Worm (Caenorhabditis elegans) whole organism, mixed stage, embryonic: Measurements from ENCODE around the gene M7.8.

Experiments used
- M03D4.4 ChIP-seq: sonication (generic microtip); optimal IDR thresholded peaks from 2 replicates; lab custom pipeline; 2017; ENCODE audit warnings: mild to moderate bottlenecking, missing genetic modification characterization, missing compliant biosample characterization
- bed-3 ChIP-seq: fragments of 200-800 bp; sonication (Bioruptor generic); optimal IDR thresholded peaks from 3 replicates; lab custom pipeline; 2018; ENCODE audit warnings: mild to moderate bottlenecking, missing genetic modification characterization, moderate library complexity, missing compliant biosample characterization
- blmp-1 ChIP-seq: fragments of 150-350 bp; optimal IDR thresholded peaks from 2 replicates; lab custom pipeline; 2014; ENCODE audit warnings: missing biosample characterization, missing genetic modification characterization
- ceh-39 ChIP-seq: fragments of 150-350 bp; optimal IDR thresholded peaks from 2 replicates; lab custom pipeline; 2014; ENCODE audit warnings: missing biosample characterization, missing genetic modification characterization
- ceh-43 ChIP-seq: fragments of 200-800 bp; sonication (Bioruptor generic); optimal IDR thresholded peaks from 2 replicates; lab custom pipeline; 2018; ENCODE audit warnings: mild to moderate bottlenecking, missing genetic modification characterization, moderate library complexity, missing compliant biosample characterization
- ceh-83 ChIP-seq: fragments of 200-800 bp; sonication (Bioruptor generic); optimal IDR thresholded peaks from 2 replicates; lab custom pipeline; 2018; ENCODE audit warnings: mild to moderate bottlenecking, missing genetic modification characterization, missing compliant biosample characterization
- ces-1 ChIP-seq: fragments of 150-350 bp; optimal IDR thresholded peaks from 2 replicates; lab custom pipeline; 2014; ENCODE audit warnings: missing biosample characterization, missing genetic modification reagents, missing genetic modification characterization
- cnd-1 ChIP-seq: fragments of 200-800 bp; sonication (Bioruptor generic); optimal IDR thresholded peaks from 2 replicates; lab custom pipeline; 2018; ENCODE audit warnings: mild to moderate bottlenecking, missing genetic modification characterization, missing compliant biosample characterization
- drap-1 ChIP-seq: fragments of 200-800 bp; sonication (Bioruptor generic); optimal IDR thresholded peaks from 3 replicates; lab custom pipeline; 2018; ENCODE audit warnings: mild to moderate bottlenecking, missing genetic modification characterization, missing compliant biosample characterization
- elt-1 ChIP-seq: sonication (generic microtip); optimal IDR thresholded peaks from 2 replicates; lab custom pipeline; 2017; ENCODE audit warnings: missing genetic modification characterization, mild to moderate bottlenecking, missing compliant biosample characterization, antibody characterized with exemption, moderate library complexity, borderline replicate concordance; ENCODE audit not compliant: insufficient read depth
- elt-3 ChIP-seq: fragments of 150-350 bp; optimal IDR thresholded peaks from 2 replicates; lab custom pipeline; 2014; ENCODE audit warnings: missing biosample characterization, missing genetic modification characterization
- flh-1 ChIP-seq: fragments of 200-800 bp; sonication (Bioruptor generic); optimal IDR thresholded peaks from 2 replicates; lab custom pipeline; 2018; ENCODE audit warnings: mild to moderate bottlenecking, missing genetic modification characterization, moderate library complexity, missing compliant biosample characterization
- ham-2 ChIP-seq: fragments of 200-800 bp; sonication (Bioruptor generic); optimal IDR thresholded peaks from 2 replicates; lab custom pipeline; 2018; ENCODE audit warnings: mild to moderate bottlenecking, missing genetic modification characterization, missing compliant biosample characterization
- hlh-1 ChIP-seq: fragments of 150-350 bp; optimal IDR thresholded peaks from 2 replicates; lab custom pipeline; 2014; ENCODE audit warnings: missing biosample characterization, missing genetic modification reagents, missing genetic modification characterization
- lin-13 ChIP-seq: fragments of 150-350 bp; optimal IDR thresholded peaks from 2 replicates; lab custom pipeline; 2014; ENCODE audit warnings: missing biosample characterization, missing genetic modification characterization
- lin-32 ChIP-seq: fragments of 200-800 bp; sonication (Bioruptor generic); optimal IDR thresholded peaks from 2 replicates; lab custom pipeline; 2018; ENCODE audit warnings: mild to moderate bottlenecking, missing genetic modification characterization, missing compliant biosample characterization
- lsy-2 ChIP-seq: fragments of 150-350 bp; optimal IDR thresholded peaks from 2 replicates; lab custom pipeline; 2014; ENCODE audit warnings: missing biosample characterization, missing genetic modification characterization
- mab-5 ChIP-seq: fragments of 150-350 bp; optimal IDR thresholded peaks from 2 replicates; lab custom pipeline; 2014; ENCODE audit warnings: missing biosample characterization, missing genetic modification characterization
- mep-1 ChIP-seq: fragments of 150-350 bp; optimal IDR thresholded peaks from 2 replicates; lab custom pipeline; 2017; ENCODE audit warnings: missing biosample characterization, missing genetic modification reagents, missing genetic modification characterization, inconsistent platforms
- mls-2 ChIP-seq: sonication (generic microtip); optimal IDR thresholded peaks from 2 replicates; lab custom pipeline; 2016; ENCODE audit warnings: mild to moderate bottlenecking, missing genetic modification characterization, moderate library complexity, missing compliant biosample characterization
- nhr-12 ChIP-seq: fragments of 150-350 bp; optimal IDR thresholded peaks from 2 replicates; lab custom pipeline; 2014; ENCODE audit warnings: missing biosample characterization, missing genetic modification characterization
- nhr-2 ChIP-seq: fragments of 150-350 bp; optimal IDR thresholded peaks from 2 replicates; lab custom pipeline; 2014; ENCODE audit warnings: missing biosample characterization, missing genetic modification characterization
- nhr-237 ChIP-seq: fragments of 150-350 bp; optimal IDR thresholded peaks from 2 replicates; lab custom pipeline; 2014; ENCODE audit warnings: missing biosample characterization, missing genetic modification characterization
- nhr-28 ChIP-seq: fragments of 150-350 bp; optimal IDR thresholded peaks from 2 replicates; lab custom pipeline; 2014; ENCODE audit warnings: missing biosample characterization, missing genetic modification characterization
- nhr-76 ChIP-seq: sonication (generic microtip); optimal IDR thresholded peaks from 2 replicates; lab custom pipeline; 2017; ENCODE audit warnings: missing biosample characterization, missing genetic modification characterization
- sem-2 ChIP-seq: fragments of 200-800 bp; sonication (Bioruptor generic); optimal IDR thresholded peaks from 2 replicates; lab custom pipeline; 2018; ENCODE audit warnings: mild to moderate bottlenecking, missing genetic modification characterization, missing compliant biosample characterization
- snpc-4 ChIP-seq: fragments of 150-350 bp; optimal IDR thresholded peaks from 2 replicates; lab custom pipeline; 2014; ENCODE audit warnings: missing biosample characterization, missing genetic modification characterization
- sptf-1 ChIP-seq: sonication (generic microtip); optimal IDR thresholded peaks from 2 replicates; lab custom pipeline; 2017; ENCODE audit warnings: mild to moderate bottlenecking, missing genetic modification characterization, moderate library complexity, missing compliant biosample characterization
- tbx-8 ChIP-seq: fragments of 200-800 bp; sonication (Bioruptor generic); optimal IDR thresholded peaks from 2 replicates; lab custom pipeline; 2018; ENCODE audit warnings: mild to moderate bottlenecking, missing genetic modification characterization, moderate library complexity, missing compliant biosample characterization
- unc-120 ChIP-seq: sonication (generic microtip); optimal IDR thresholded peaks from 2 replicates; lab custom pipeline; 2017; ENCODE audit warnings: missing genetic modification characterization, missing compliant biosample characterization; ENCODE audit not compliant: poor library complexity, severe bottlenecking
- unc-39 ChIP-seq: fragments of 150-350 bp; optimal IDR thresholded peaks from 2 replicates; lab custom pipeline; 2014; ENCODE audit warnings: missing biosample characterization, missing genetic modification characterization
- unc-62 ChIP-seq: fragments of 150-350 bp; optimal IDR thresholded peaks from 2 replicates; lab custom pipeline; 2014; ENCODE audit warnings: missing biosample characterization, missing genetic modification reagents, missing genetic modification characterization
- zip-8 ChIP-seq: fragments of 150-350 bp; optimal IDR thresholded peaks from 2 replicates; lab custom pipeline; 2014; ENCODE audit warnings: missing biosample characterization, missing genetic modification characterization
- ztf-11 ChIP-seq: fragments of 150-350 bp; optimal IDR thresholded peaks from 2 replicates; lab custom pipeline; 2014; ENCODE audit warnings: missing biosample characterization, missing genetic modification characterization

M7.8 gene

ce11 chrIV:11097795-11098194 is 2.9 kb upstream of the M7.8 start, which contains the start of gene M7.12:
M7.12 (minus strand) TSS chrIV:11097982.
- TF ChIP-seq unc-62 (no peak), mls-2 (tag; lab: Kevin White, UChicago) (no peak), cnd-1 (tag; lab: Kevin White, UChicago) (no peak), nhr-237 (no peak), mep-1 (tag; lab: Kevin White, UChicago) (no peak), M03D4.4 (tag; lab: Kevin White, UChicago) (no peak), ceh-83 (GFP tag; lab: Kevin White, UChicago) (no peak), unc-120 (no peak)

- TF ChIP-seq ceh-83 (GFP tag; lab: Kevin White, UChicago), result no peak
- TF ChIP-seq M03D4.4 (tag; lab: Kevin White, UChicago), result no peak
- no peak for TF ChIP-seq cnd-1 (tag; lab: Kevin White, UChicago)
- TF ChIP-seq drap-1 (GFP tag; lab: Kevin White, UChicago), result no peak
- no peak for TF ChIP-seq ceh-39 (tag; lab: Kevin White, UChicago)
- no peak for TF ChIP-seq sptf-1
- TF ChIP-seq nhr-2 (tag; lab: Kevin White, UChicago), result no peak
- TF ChIP-seq mab-5 (tag; lab: Kevin White, UChicago), result no peak
- no peak for TF ChIP-seq tbx-8 (GFP tag; lab: Kevin White, UChicago)
- TF ChIP-seq lin-32, result no peak
- no peak for TF ChIP-seq nhr-12 (tag; lab: Kevin White, UChicago)
- no peak for TF ChIP-seq blmp-1 (tag; lab: Kevin White, UChicago)
- no peak for TF ChIP-seq nhr-76 (tag; lab: Kevin White, UChicago)
- TF ChIP-seq lin-13 (tag; lab: Kevin White, UChicago), result no peak
- no peak for TF ChIP-seq snpc-4
- TF ChIP-seq bed-3 (GFP tag; lab: Kevin White, UChicago), result no peak
- TF ChIP-seq nhr-28, result no peak
Measured at ce11 chrIV:11094052-11094451, 833 bp downstream of the M7.8 start.

- TF ChIP-seq mep-1 (tag; lab: Kevin White, UChicago), result no peak
- TF ChIP-seq snpc-4, result no peak
- no peak for TF ChIP-seq zip-8 (tag; lab: Kevin White, UChicago)
- TF ChIP-seq elt-1 (tag; lab: Kevin White, UChicago), result no peak
- no peak for TF ChIP-seq nhr-12 (tag; lab: Kevin White, UChicago)
- TF ChIP-seq bed-3 (GFP tag; lab: Kevin White, UChicago), result no peak
- no peak for TF ChIP-seq M03D4.4 (tag; lab: Kevin White, UChicago)
- TF ChIP-seq mab-5 (tag; lab: Kevin White, UChicago), result no peak
- no peak for TF ChIP-seq ztf-11 (tag; lab: Kevin White, UChicago)
Measured at ce11 chrIV:11092502-11093080, 2.3 kb downstream of the M7.8 start, which contains the start of gene bcc-1. bcc-1 (minus strand) TSS chrIV:11092552.

ce11 chrIV:11089527-11089926 is 5.4 kb downstream of the M7.8 start, which contains the start of gene M7.7:
M7.7 (plus strand) TSS chrIV:11089827.
- TF ChIP-seq M03D4.4 (tag; lab: Kevin White, UChicago) (no peak), mls-2 (tag; lab: Kevin White, UChicago) (no peak), ceh-39 (tag; lab: Kevin White, UChicago) (no peak), ceh-43 (GFP tag; lab: Kevin White, UChicago) (no peak), snpc-4 (no peak), unc-62 (no peak)

ce11 chrIV:11083609-11084008 is 11.3 kb downstream of the M7.8 start, which contains the start of gene klc-1:
klc-1 (plus strand) TSS chrIV:11083735.
- peak; percentile 62 for TF ChIP-seq lsy-2
- TF ChIP-seq drap-1 (GFP tag; lab: Kevin White, UChicago), result no peak

DNA sequence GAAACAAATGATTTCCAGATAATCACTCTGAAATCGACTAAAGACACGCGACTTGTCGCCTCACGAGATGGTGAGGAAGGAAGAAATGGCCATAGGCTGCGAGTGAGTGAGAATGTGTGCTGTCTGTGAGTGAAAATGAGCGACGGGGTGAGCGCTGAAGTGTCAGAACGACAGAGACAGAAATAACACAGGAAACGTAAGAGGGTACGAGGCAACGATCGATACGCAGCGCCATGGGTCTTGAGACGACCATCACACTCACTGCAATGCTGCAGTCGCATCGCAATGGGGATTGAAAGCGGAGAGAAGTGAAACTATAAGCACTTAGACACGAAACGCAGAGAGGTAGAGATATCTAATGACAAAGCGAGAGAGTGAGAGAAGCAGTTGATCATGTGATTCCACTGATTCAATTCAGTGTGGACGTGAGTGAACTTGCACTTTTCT is 12.1 kb downstream of the M7.8 start:
- TF ChIP-seq unc-39 (no peak), zip-8 (tag; lab: Kevin White, UChicago) (no peak), nhr-2 (tag; lab: Kevin White, UChicago) (no peak), mab-5 (tag; lab: Kevin White, UChicago) (no peak), drap-1 (GFP tag; lab: Kevin White, UChicago) (peak; percentile 72), ceh-43 (GFP tag; lab: Kevin White, UChicago) (no peak), ceh-83 (GFP tag; lab: Kevin White, UChicago) (no peak), cnd-1 (tag; lab: Kevin White, UChicago) (peak; percentile 5), elt-3 (tag; lab: Kevin White, UChicago) (peak; percentile 13), sem-2 (GFP tag; lab: Kevin White, UChicago) (no peak), ces-1 (peak; percentile 95), hlh-1 (tag; lab: Kevin White, UChicago) (peak; percentile 46), sptf-1 (peak; percentile 56), blmp-1 (tag; lab: Kevin White, UChicago) (peak; percentile 54), nhr-12 (tag; lab: Kevin White, UChicago) (no peak), bed-3 (GFP tag; lab: Kevin White, UChicago) (no peak), ztf-11 (tag; lab: Kevin White, UChicago) (peak; percentile 69), tbx-8 (GFP tag; lab: Kevin White, UChicago) (no peak), ham-2 (GFP tag; lab: Kevin White, UChicago) (peak; percentile 85), elt-1 (tag; lab: Kevin White, UChicago) (no peak), lsy-2 (peak; percentile 81), mls-2 (tag; lab: Kevin White, UChicago) (peak; percentile 60), nhr-28 (no peak), snpc-4 (no peak), flh-1 (GFP tag; lab: Kevin White, UChicago) (no peak), M03D4.4 (tag; lab: Kevin White, UChicago) (peak; percentile 32), nhr-237 (peak; percentile 88), unc-62 (peak; percentile 90), unc-120 (peak; percentile 67)
